Worm (Caenorhabditis elegans) whole organism, L4/young adult: Measurements from ENCODE around the gene ZK354.8.

Experiments
- dao-5 ChIP-seq: sonication (generic microtip); optimal IDR thresholded peaks from 2 replicates; lab custom pipeline; 2016; ENCODE audit warnings: missing genotype, missing genetic modification characterization, moderate library complexity, missing compliant biosample characterization
- him-1 ChIP-seq: sonication (generic microtip); optimal IDR thresholded peaks from 2 replicates; lab custom pipeline; 2016; ENCODE audit warnings: missing genotype, missing genetic modification reagents, missing genetic modification characterization, missing compliant biosample characterization

- TF ChIP-seq dao-5 (tag; lab: Kevin White, UChicago) (no peak), him-1 (tag; lab: Kevin White, UChicago) (no peak)
These were observed 28.2 kb downstream of the ZK354.8 start, which contains the start of gene F36H12.17 for ce11 chrIV:5277752-5278151.
